Worm (Caenorhabditis elegans): ENCODE data around the gene nhr-103.
A peak's percentile ranks its signal among the peaks of the same experiment; 100 is the strongest.

Gene nhr-103

DNA sequence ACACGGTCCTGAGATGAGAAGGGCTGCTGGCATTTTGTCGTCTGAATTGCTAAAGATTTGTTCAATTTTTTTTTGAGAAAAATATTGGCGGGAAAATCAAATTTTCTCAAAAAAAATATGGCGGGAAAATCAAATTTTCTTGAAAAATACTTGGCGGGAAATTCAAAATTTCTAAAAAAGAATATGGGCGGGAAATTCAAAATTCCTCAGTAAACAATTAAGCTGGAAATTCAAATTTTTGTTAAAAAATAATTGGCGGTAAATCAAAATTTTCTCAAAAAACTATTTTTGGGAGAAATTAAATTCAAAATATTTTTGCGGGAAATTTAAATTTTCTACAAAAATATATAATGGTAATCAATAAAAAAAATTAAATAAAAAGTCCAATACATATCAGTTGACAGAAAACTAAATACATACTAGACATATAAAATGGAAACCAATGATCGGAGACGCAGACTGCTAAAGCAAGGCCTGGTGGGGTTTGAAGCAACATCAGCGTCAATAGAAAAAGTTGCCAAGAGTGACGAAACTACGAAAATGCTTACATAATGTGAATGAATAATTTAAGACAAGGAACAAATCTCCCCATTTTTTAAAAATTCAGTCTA is 10.7 kb upstream of the nhr-103 start, which contains the start of gene nhr-184:
Gene nhr-184, minus strand, starts transcription at position 51 of the 611 bp plus-strand sequence.
- TF ChIP-seq sma-9 (GFP tag; optimal IDR thresholded peaks at IDR 0.05) (peak; percentile 35), sma-9 (tag; optimal IDR thresholded peaks at IDR 0.05) (no peak), gmeb-1 (tag; optimal IDR thresholded peaks at IDR 0.05) (peak; percentile 2), unc-55 (GFP tag; optimal IDR thresholded peaks at IDR 0.05) (peak; percentile 30), fos-1 (tag; optimal IDR thresholded peaks at IDR 0.05) (peak; percentile 56), nhr-12 (tag; optimal IDR thresholded peaks at IDR 0.05) (no peak), lsy-2 (tag; optimal IDR thresholded peaks at IDR 0.05) (peak in 1 of 2 experiments; percentile 21), C34F6.9 (tag; optimal IDR thresholded peaks at IDR 0.05) (no peak)

- no peak for TF ChIP-seq unc-55 (GFP tag; optimal IDR thresholded peaks at IDR 0.05)
- no peak for TF ChIP-seq lin-13 (GFP tag; optimal IDR thresholded peaks at IDR 0.05)
- TF ChIP-seq ztf-11 (tag; optimal IDR thresholded peaks at IDR 0.05), result no peak
- TF ChIP-seq nhr-6 (tag; optimal IDR thresholded peaks at IDR 0.05), result no peak
- no peak for TF ChIP-seq gmeb-1 (tag; optimal IDR thresholded peaks at IDR 0.05)
Measured at ce11 chrV:2215352-2215751, 9.9 kb upstream of the nhr-103 start, which contains the start of gene nstp-8. Gene nstp-8 (plus strand): TSS chrV:2215652.

- no peak for TF ChIP-seq ztf-4 (tag; optimal IDR thresholded peaks at IDR 0.05)
- no peak for TF ChIP-seq nhr-25 (tag; optimal IDR thresholded peaks at IDR 0.05)
- TF ChIP-seq ztf-1 (GFP tag; conservative IDR thresholded peaks at IDR 0.05), result no peak
- no peak for TF ChIP-seq snpc-4 (tag; optimal IDR thresholded peaks at IDR 0.05)
- TF ChIP-seq sma-9 (GFP tag; optimal IDR thresholded peaks at IDR 0.05), result no peak
- TF ChIP-seq sma-9 (tag; optimal IDR thresholded peaks at IDR 0.05), result no peak
- no peak for TF ChIP-seq mdl-1 (tag; optimal IDR thresholded peaks at IDR 0.05)
- no peak for TF ChIP-seq ceh-82 (tag; optimal IDR thresholded peaks at IDR 0.05)
Measured at ce11 chrV:2216927-2217326, 8.3 kb upstream of the nhr-103 start.

DNA sequence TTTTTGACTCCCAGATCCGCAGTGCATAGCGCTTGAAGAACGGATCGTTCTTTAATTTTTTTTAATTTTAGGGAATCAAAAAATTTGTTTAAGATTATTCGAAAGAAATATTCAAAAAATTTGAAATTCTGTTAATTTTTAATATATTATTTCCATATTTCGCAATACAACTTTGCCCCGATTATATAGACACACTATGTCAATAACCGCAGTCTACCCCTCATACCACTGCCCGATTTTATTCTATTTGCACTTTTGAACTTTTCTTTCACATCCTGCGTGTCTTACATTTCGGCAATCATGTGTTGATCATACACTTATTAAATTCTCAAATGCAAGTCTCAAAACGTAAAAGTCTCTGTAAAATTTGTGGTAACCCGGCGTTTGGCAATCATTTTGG is 6.4 kb upstream of the nhr-103 start, which contains the start of gene nhr-56:
Gene nhr-56, plus strand, starts transcription at position 202 of the 400 bp plus-strand sequence.
- TF ChIP-seq nhr-25 (tag; optimal IDR thresholded peaks at IDR 0.05) (peak; percentile 31), peb-1 (tag; optimal IDR thresholded peaks at IDR 0.05) (no peak), sma-3 (GFP tag; optimal IDR thresholded peaks at IDR 0.05) (no peak), crh-2 (tag; optimal IDR thresholded peaks at IDR 0.05) (peak; percentile 59), nhr-129 (tag; optimal IDR thresholded peaks at IDR 0.05) (peak; percentile 63), fos-1 (tag; optimal IDR thresholded peaks at IDR 0.05) (peak; percentile 71), aly-2 (tag; optimal IDR thresholded peaks at IDR 0.05) (no peak), lsy-2 (tag; optimal IDR thresholded peaks at IDR 0.05) (peak in 1 of 2 experiments; percentile 47), sem-4 (tag; optimal IDR thresholded peaks at IDR 0.05) (no peak), C34F6.9 (tag; optimal IDR thresholded peaks at IDR 0.05) (peak; percentile 26), nhr-21 (tag; optimal IDR thresholded peaks at IDR 0.05) (no peak), F13H6.1 (tag; optimal IDR thresholded peaks at IDR 0.05) (peak; percentile 25), ama-1 (optimal IDR thresholded peaks at IDR 0.05) (no peak), sma-9 (GFP tag; optimal IDR thresholded peaks at IDR 0.05) (peak; percentile 79), sma-9 (tag; optimal IDR thresholded peaks at IDR 0.05) (no peak), alr-1 (tag; optimal IDR thresholded peaks at IDR 0.05) (no peak), gmeb-1 (tag; optimal IDR thresholded peaks at IDR 0.05) (peak; percentile 67)

DNA sequence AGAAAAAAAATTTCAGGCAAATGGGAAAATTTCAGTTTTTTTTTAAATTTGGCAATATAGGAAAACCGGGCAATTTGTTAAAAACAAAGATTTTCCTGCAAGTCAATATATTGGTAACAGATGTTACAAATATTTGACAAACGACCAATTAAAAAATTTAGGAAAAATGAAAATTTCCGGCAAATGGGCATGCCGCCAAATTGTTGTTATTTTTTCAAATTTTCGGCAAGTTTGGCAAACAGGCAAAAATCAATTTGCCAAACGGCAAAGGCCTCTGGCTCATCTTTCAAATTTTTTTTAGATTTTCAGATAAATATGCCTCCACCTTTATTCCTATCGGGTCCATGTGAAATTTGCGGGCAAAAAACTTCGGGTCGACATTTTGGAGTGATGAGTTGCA is 3.5 kb upstream of the nhr-103 start, which contains the start of gene nhr-128:
Gene nhr-128, plus strand, starts transcription at position 301 of the 400 bp plus-strand sequence.
- TF ChIP-seq mbf-1 (tag; optimal IDR thresholded peaks at IDR 0.05) (no peak), ZK546.5 (tag; optimal IDR thresholded peaks at IDR 0.05) (no peak), nhr-129 (tag; optimal IDR thresholded peaks at IDR 0.05) (no peak), ceh-82 (tag; optimal IDR thresholded peaks at IDR 0.05) (no peak), alr-1 (tag; optimal IDR thresholded peaks at IDR 0.05) (no peak), nhr-237 (tag; optimal IDR thresholded peaks at IDR 0.05) (no peak)

DNA sequence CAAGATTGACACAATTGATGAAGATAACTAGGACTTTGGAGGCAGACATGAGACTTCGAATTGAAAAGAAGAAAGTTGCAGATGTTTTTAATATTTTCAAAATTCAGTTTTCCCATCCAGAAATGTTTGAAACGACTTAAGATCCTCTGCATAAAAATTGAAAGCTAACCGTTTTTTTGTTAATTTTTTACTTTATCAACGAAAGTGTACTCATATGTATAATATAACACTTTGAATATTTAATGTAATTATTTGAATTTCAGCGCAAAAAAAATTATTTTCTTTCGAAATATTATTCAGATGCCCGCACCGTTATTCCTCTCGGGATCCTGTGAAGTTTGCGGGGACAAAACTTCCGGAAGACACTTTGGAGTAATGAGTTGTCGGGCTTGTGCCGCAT is 1.7 kb downstream of the nhr-103 start, which contains the start of gene nhr-18:
Gene nhr-18, plus strand, starts transcription at position 301 of the 400 bp plus-strand sequence.
- no peak for TF ChIP-seq ztf-1 (GFP tag; conservative IDR thresholded peaks at IDR 0.05)
- TF ChIP-seq nhr-21 (tag; optimal IDR thresholded peaks at IDR 0.05), result no peak
- no peak for TF ChIP-seq nhr-77 (tag; optimal IDR thresholded peaks at IDR 0.05)
- TF ChIP-seq nhr-11 (tag; optimal IDR thresholded peaks at IDR 0.05), result no peak
- TF ChIP-seq lin-39 (tag; optimal IDR thresholded peaks at IDR 0.05), result no peak
- TF ChIP-seq unc-55 (GFP tag; optimal IDR thresholded peaks at IDR 0.05), result no peak
- TF ChIP-seq alr-1 (tag; optimal IDR thresholded peaks at IDR 0.05), result no peak
- TF ChIP-seq R02D3.7 (tag; optimal IDR thresholded peaks at IDR 0.05), result no peak
- no peak for TF ChIP-seq fos-1 (tag; optimal IDR thresholded peaks at IDR 0.05)
- TF ChIP-seq nhr-6 (tag; optimal IDR thresholded peaks at IDR 0.05), result no peak
- TF ChIP-seq nhr-23 (tag; optimal IDR thresholded peaks at IDR 0.05), result no peak
- TF ChIP-seq aly-2 (tag; optimal IDR thresholded peaks at IDR 0.05), result no peak
- no peak for TF ChIP-seq mbf-1 (tag; optimal IDR thresholded peaks at IDR 0.05)
- TF ChIP-seq peb-1 (tag; optimal IDR thresholded peaks at IDR 0.05), result no peak
- no peak for TF ChIP-seq C34F6.9 (tag; optimal IDR thresholded peaks at IDR 0.05)
- TF ChIP-seq snpc-4 (tag; optimal IDR thresholded peaks at IDR 0.05), result no peak
- no peak for TF ChIP-seq lin-13 (GFP tag; optimal IDR thresholded peaks at IDR 0.05)
